Worm (Caenorhabditis elegans) whole organism, L3 larva: ENCODE measurements around the gene fbxa-206.
"Not testable (repeated sequence)": the region's sequence is repeated elsewhere in the genome, so short reads cannot be mapped to it uniquely, and the experiment has no call there.

Source experiments
- R02D3.7 ChIP-seq: fragments of 150-350 bp; optimal IDR thresholded peaks from 2 replicates; lab custom pipeline; 2014; ENCODE audit warnings: missing biosample characterization, missing genetic modification characterization
- ceh-28 ChIP-seq: fragments of 150-350 bp; optimal IDR thresholded peaks from 2 replicates; lab custom pipeline; 2014; ENCODE audit warnings: missing biosample characterization, missing genetic modification reagents, missing genetic modification characterization
- ceh-82 ChIP-seq: fragments of 150-350 bp; optimal IDR thresholded peaks from 2 replicates; lab custom pipeline; 2014; ENCODE audit warnings: missing biosample characterization, missing genetic modification characterization
- ceh-9 ChIP-seq: sonication (generic microtip); optimal IDR thresholded peaks from 2 replicates; lab custom pipeline; 2018; ENCODE audit warnings: missing biosample characterization, missing genetic modification characterization
- egl-27 ChIP-seq: sonication (generic microtip); optimal IDR thresholded peaks from 4 replicates; lab custom pipeline; 2017; ENCODE audit warnings: missing biosample characterization, missing genetic modification reagents, missing genetic modification characterization
- egl-5 ChIP-seq: fragments of 150-350 bp; optimal IDR thresholded peaks from 2 replicates; lab custom pipeline; 2017; ENCODE audit warnings: missing biosample characterization, missing genetic modification reagents, missing genetic modification characterization, inconsistent platforms
- elt-2 ChIP-seq: sonication (generic microtip); optimal IDR thresholded peaks from 2 replicates; lab custom pipeline; 2016; ENCODE audit warnings: missing genetic modification reagents, mild to moderate bottlenecking, missing genetic modification characterization, missing compliant biosample characterization
- eor-1 ChIP-seq, 2 experiments: fragments of 150-350 bp; optimal IDR thresholded peaks; 2 replicates each; lab custom pipeline; 2014 to 2018; ENCODE audit warnings: missing biosample characterization in 2 of 2, missing genetic modification characterization in 2 of 2
- fkh-2 ChIP-seq: fragments of 150-350 bp; optimal IDR thresholded peaks from 2 replicates; lab custom pipeline; 2014; ENCODE audit warnings: missing biosample characterization, missing genetic modification reagents, missing genetic modification characterization
- fos-1 ChIP-seq: fragments of 150-350 bp; optimal IDR thresholded peaks from 2 replicates; lab custom pipeline; 2014; ENCODE audit warnings: missing biosample characterization, missing genetic modification characterization
- hmg-11 ChIP-seq: sonication (generic microtip); optimal IDR thresholded peaks from 2 replicates; lab custom pipeline; 2016; ENCODE audit warnings: missing genetic modification characterization, missing compliant biosample characterization
- jun-1 ChIP-seq: fragments of 150-350 bp; optimal IDR thresholded peaks from 2 replicates; lab custom pipeline; 2014; ENCODE audit warnings: missing biosample characterization, missing genetic modification reagents, missing genetic modification characterization
- mdl-1 ChIP-seq: fragments of 150-350 bp; optimal IDR thresholded peaks from 2 replicates; lab custom pipeline; 2014; ENCODE audit warnings: missing biosample characterization, missing genetic modification characterization
- mml-1 ChIP-seq: fragments of 150-350 bp; sonication (generic microtip); optimal IDR thresholded peaks from 3 replicates; lab custom pipeline; 2014; ENCODE audit warnings: missing biosample characterization, missing genetic modification characterization
- nfya-1 ChIP-seq: sonication (generic microtip); optimal IDR thresholded peaks from 2 replicates; lab custom pipeline; 2017; ENCODE audit warnings: missing genetic modification characterization, mild to moderate bottlenecking, missing compliant biosample characterization, antibody characterized with exemption, moderate library complexity; ENCODE audit not compliant: insufficient read depth
- nhr-11 ChIP-seq: fragments of 150-350 bp; optimal IDR thresholded peaks from 2 replicates; lab custom pipeline; 2014; ENCODE audit warnings: missing biosample characterization, missing genetic modification characterization
- nhr-23 ChIP-seq: fragments of 150-350 bp; optimal IDR thresholded peaks from 2 replicates; lab custom pipeline; 2014; ENCODE audit warnings: missing biosample characterization, missing genetic modification reagents, missing genetic modification characterization
- nhr-237 ChIP-seq: fragments of 150-350 bp; optimal IDR thresholded peaks from 2 replicates; lab custom pipeline; 2014; ENCODE audit warnings: missing biosample characterization, missing genetic modification characterization
- nhr-25 ChIP-seq: sonication (generic microtip); optimal IDR thresholded peaks from 2 replicates; lab custom pipeline; 2017; ENCODE audit warnings: missing biosample characterization, missing genetic modification characterization
- nhr-28 ChIP-seq: fragments of 150-350 bp; optimal IDR thresholded peaks from 2 replicates; lab custom pipeline; 2014; ENCODE audit warnings: missing biosample characterization, missing genetic modification characterization
- nhr-67 ChIP-seq: fragments of 150-350 bp; optimal IDR thresholded peaks from 2 replicates; lab custom pipeline; 2014; ENCODE audit warnings: missing biosample characterization, missing genetic modification characterization
- nhr-76 ChIP-seq: fragments of 150-350 bp; sonication (generic microtip); optimal IDR thresholded peaks from 5 replicates; lab custom pipeline; 2014; ENCODE audit warnings: missing biosample characterization, missing genetic modification characterization
- nhr-77 ChIP-seq: fragments of 150-350 bp; optimal IDR thresholded peaks from 2 replicates; lab custom pipeline; 2014; ENCODE audit warnings: missing biosample characterization, missing genetic modification characterization
- sea-2 ChIP-seq: fragments of 150-350 bp; sonication (generic microtip); optimal IDR thresholded peaks from 4 replicates; lab custom pipeline; 2014; ENCODE audit warnings: missing biosample characterization, missing genetic modification reagents, missing genetic modification characterization
- skn-1 ChIP-seq: fragments of 150-350 bp; optimal IDR thresholded peaks from 2 replicates; lab custom pipeline; 2014; ENCODE audit warnings: missing biosample characterization, missing genetic modification characterization
- snpc-4 ChIP-seq: fragments of 150-350 bp; optimal IDR thresholded peaks from 2 replicates; lab custom pipeline; 2014; ENCODE audit warnings: missing biosample characterization, missing genetic modification characterization
- zag-1 ChIP-seq: fragments of 150-350 bp; optimal IDR thresholded peaks from 2 replicates; lab custom pipeline; 2014; ENCODE audit warnings: missing biosample characterization, missing genetic modification characterization
- ztf-11 ChIP-seq: fragments of 150-350 bp; optimal IDR thresholded peaks from 2 replicates; lab custom pipeline; 2014; ENCODE audit warnings: missing biosample characterization, missing genetic modification characterization
- ztf-4 ChIP-seq: fragments of 150-350 bp; optimal IDR thresholded peaks from 2 replicates; lab custom pipeline; 2014; ENCODE audit warnings: missing biosample characterization, missing genetic modification characterization

Gene fbxa-206

ce11 chrV:16950036-16950435, 31.8 kb upstream of the fbxa-206 start:
- no peak for TF ChIP-seq mml-1 (tag; lab: Kevin White, UChicago)
- no peak for TF ChIP-seq nhr-23 (tag; lab: Kevin White, UChicago)
- no peak for TF ChIP-seq nhr-25 (tag; lab: Kevin White, UChicago)
- TF ChIP-seq ceh-82, result no peak
- TF ChIP-seq fos-1 (tag; lab: Kevin White, UChicago), result no peak
- no peak for TF ChIP-seq nfya-1 (tag; lab: Kevin White, UChicago)
- no peak for TF ChIP-seq jun-1 (tag; lab: Kevin White, UChicago)
- TF ChIP-seq skn-1 (tag; lab: Kevin White, UChicago), result no peak
- TF ChIP-seq egl-5 (tag; lab: Kevin White, UChicago), result no peak
- TF ChIP-seq ceh-28 (tag; lab: Kevin White, UChicago), result no peak
- no peak for TF ChIP-seq R02D3.7 (tag; lab: Kevin White, UChicago)

ce11 chrV:16949609-16950008, 31.3 kb upstream of the fbxa-206 start, which contains the start of gene fbxa-111:
Gene fbxa-111 (minus strand): TSS chrV:16949709.
- not testable (repeated sequence) for TF ChIP-seq egl-27; ztf-4 (tag; lab: Kevin White, UChicago); ceh-9

ce11 chrV:16948011-16948410, 29.7 kb upstream of the fbxa-206 start, which contains the start of gene fbxa-112:
Gene fbxa-112 (minus strand): TSS chrV:16948111.
- not testable (repeated sequence) for TF ChIP-seq nhr-23 (tag; lab: Kevin White, UChicago); ceh-9; nhr-11 (tag; lab: Kevin White, UChicago)

ce11 chrV:16938731-16939130, 20.5 kb upstream of the fbxa-206 start, which contains the start of gene fbxa-148:
Gene fbxa-148 (plus strand): TSS chrV:16939031.
- TF ChIP-seq mdl-1 (tag; lab: Kevin White, UChicago); nhr-25 (tag; lab: Kevin White, UChicago); fkh-2: not testable (repeated sequence)

ce11 chrV:16927345-16927744, 9.1 kb upstream of the fbxa-206 start, which contains the start of gene Y102A5C.36:
Gene Y102A5C.36 (minus strand): TSS chrV:16927445.
- TF ChIP-seq nfya-1 (tag; lab: Kevin White, UChicago), result no peak
- no peak for TF ChIP-seq jun-1 (tag; lab: Kevin White, UChicago)
- TF ChIP-seq hmg-11 (tag; lab: Kevin White, UChicago), result no peak
- no peak for TF ChIP-seq nhr-237 (tag; lab: Kevin White, UChicago)
- no peak for TF ChIP-seq ztf-11 (tag; lab: Kevin White, UChicago)
- TF ChIP-seq, all 47 proteins: peak for 0

ce11 chrV:16921952-16922351, 3.7 kb upstream of the fbxa-206 start, which contains the start of gene Y102A5C.4:
Gene Y102A5C.4 (plus strand): TSS chrV:16922252.
- TF ChIP-seq nhr-23 (tag; lab: Kevin White, UChicago), result no peak

ce11 chrV:16919675-16920074, 1.4 kb upstream of the fbxa-206 start:
- no peak for TF ChIP-seq nfya-1 (tag; lab: Kevin White, UChicago)
- no peak for TF ChIP-seq ceh-28 (tag; lab: Kevin White, UChicago)
- no peak for TF ChIP-seq nhr-76
- no peak for TF ChIP-seq ceh-9
- no peak for TF ChIP-seq nhr-237 (tag; lab: Kevin White, UChicago)
- no peak for TF ChIP-seq eor-1 (tag; optimal IDR thresholded peaks at IDR 0.05; lab: Kevin White, UChicago)
- no peak for TF ChIP-seq egl-5 (tag; lab: Kevin White, UChicago)
- no peak for TF ChIP-seq nhr-77 (tag; lab: Kevin White, UChicago)
- TF ChIP-seq nhr-11 (tag; lab: Kevin White, UChicago), result no peak
- no peak for TF ChIP-seq ztf-11 (tag; lab: Kevin White, UChicago)
- no peak for TF ChIP-seq egl-27
- no peak for TF ChIP-seq mml-1 (tag; lab: Kevin White, UChicago)
- no peak for TF ChIP-seq nhr-67 (tag; lab: Kevin White, UChicago)
- no peak for TF ChIP-seq snpc-4
- TF ChIP-seq elt-2 (tag; lab: Kevin White, UChicago), result no peak
- TF ChIP-seq fos-1 (tag; lab: Kevin White, UChicago), result no peak
- no peak for TF ChIP-seq ceh-82
- TF ChIP-seq nhr-28, result no peak
- TF ChIP-seq sea-2 (GFP tag; lab: Kevin White, UChicago), result no peak
- no peak for TF ChIP-seq zag-1 (tag; lab: Kevin White, UChicago)
- TF ChIP-seq, all 47 proteins: peak for 0
